Fruit fly (Drosophila melanogaster) whole organism, embryonic: ENCODE measurements around the gene CG12289.
A peak's percentile ranks its signal among the peaks of the same experiment; 100 is the strongest.

Experiments
- Bdp1 ChIP-seq: fragments of 200-800 bp; sonication (Bioruptor generic); optimal IDR thresholded peaks from 3 replicates; lab custom pipeline; 2016; ENCODE audit warnings: missing biosample characterization, missing genetic modification characterization
- CG10267 ChIP-seq: fragments of 200-800 bp; sonication (Bioruptor generic); optimal IDR thresholded peaks from 2 replicates; lab custom pipeline; 2018; ENCODE audit warnings: missing biosample characterization, mild to moderate bottlenecking, missing genetic modification characterization, moderate library complexity
- CG10431 ChIP-seq: fragments of 200-800 bp; sonication (Bioruptor generic); optimal IDR thresholded peaks from 3 replicates; lab custom pipeline; 2018; ENCODE audit warnings: missing biosample characterization, mild to moderate bottlenecking, missing genetic modification characterization
- CG11723 ChIP-seq: fragments of 200-800 bp; sonication (Bioruptor generic); optimal IDR thresholded peaks from 2 replicates; lab custom pipeline; 2017; ENCODE audit warnings: missing biosample characterization, mild to moderate bottlenecking, missing genetic modification characterization
- CG12071 ChIP-seq: fragments of 200-800 bp; sonication (Bioruptor generic); optimal IDR thresholded peaks from 3 replicates; lab custom pipeline; 2018; ENCODE audit warnings: missing biosample characterization, mild to moderate bottlenecking, missing genetic modification characterization
- CG12104 ChIP-seq: fragments of 200-800 bp; sonication (Bioruptor generic); optimal IDR thresholded peaks from 3 replicates; lab custom pipeline; 2016; ENCODE audit warnings: missing biosample characterization, missing genetic modification characterization
- CG16813 ChIP-seq: fragments of 200-800 bp; sonication (Bioruptor generic); IDR thresholded peaks from 3 replicates; pipeline ENCODE4 v1.3.6; 2022; ENCODE audit warnings: missing biosample characterization, missing genetic modification characterization; ENCODE audit not compliant: partially characterized antibody
- CG17568 ChIP-seq: fragments of 200-800 bp; sonication (Bioruptor generic); optimal IDR thresholded peaks from 2 replicates; lab custom pipeline; 2018; ENCODE audit warnings: missing biosample characterization, mild to moderate bottlenecking, missing genetic modification characterization, moderate library complexity
- CG17912 ChIP-seq: fragments of 200-800 bp; sonication (Bioruptor generic); optimal IDR thresholded peaks from 2 replicates; lab custom pipeline; 2018; ENCODE audit warnings: missing biosample characterization, mild to moderate bottlenecking, missing genetic modification characterization
- CG31224 ChIP-seq: fragments of 200-800 bp; sonication (Bioruptor generic); IDR thresholded peaks from 2 replicates; pipeline ENCODE4 v1.3.6; 2022; ENCODE audit warnings: missing biosample characterization, missing genetic modification characterization
- CG4707 ChIP-seq: fragments of 200-800 bp; sonication (Bioruptor generic); optimal IDR thresholded peaks from 2 replicates; lab custom pipeline; 2018; ENCODE audit warnings: missing biosample characterization, mild to moderate bottlenecking, missing genetic modification characterization, moderate library complexity
- CG6654 ChIP-seq: fragments of 200-800 bp; sonication (Bioruptor generic); optimal IDR thresholded peaks from 2 replicates; lab custom pipeline; 2017; ENCODE audit warnings: missing biosample characterization, mild to moderate bottlenecking, missing genetic modification characterization
- CG7271 ChIP-seq: fragments of 200-800 bp; sonication (Bioruptor generic); optimal IDR thresholded peaks from 2 replicates; lab custom pipeline; 2018; ENCODE audit warnings: missing biosample characterization, mild to moderate bottlenecking, missing genetic modification characterization, moderate library complexity
- CG8281 ChIP-seq: fragments of 200-800 bp; sonication (Bioruptor generic); optimal IDR thresholded peaks from 2 replicates; lab custom pipeline; 2018; ENCODE audit warnings: missing biosample characterization, mild to moderate bottlenecking, missing genetic modification characterization, moderate library complexity
- CG9437 ChIP-seq: fragments of 200-800 bp; sonication (Bioruptor generic); optimal IDR thresholded peaks from 2 replicates; lab custom pipeline; 2018; ENCODE audit warnings: missing biosample characterization, mild to moderate bottlenecking, missing genetic modification characterization
- CoRest ChIP-seq: fragments of 200-800 bp; sonication (Bioruptor generic); optimal IDR thresholded peaks from 3 replicates; lab custom pipeline; 2018; ENCODE audit warnings: missing biosample characterization, mild to moderate bottlenecking, missing genetic modification characterization, moderate library complexity
- D19A ChIP-seq: fragments of 200-800 bp; optimal IDR thresholded peaks from 3 replicates; lab custom pipeline; 2019; ENCODE audit warnings: missing biosample characterization, mild to moderate bottlenecking, missing genetic modification characterization, moderate library complexity
- Dll ChIP-seq: fragments of 200-800 bp; sonication (Bioruptor generic); IDR thresholded peaks from 4 replicates; pipeline ENCODE4 v1.3.6; 2022; ENCODE audit warnings: missing biosample characterization, missing genetic modification characterization; ENCODE audit not compliant: partially characterized antibody
- Fer1 ChIP-seq: fragments of 200-800 bp; sonication (Bioruptor generic); optimal IDR thresholded peaks from 2 replicates; lab custom pipeline; 2017; ENCODE audit warnings: missing biosample characterization, mild to moderate bottlenecking, missing genetic modification characterization
- H15 ChIP-seq: fragments of 200-800 bp; sonication (Bioruptor generic); IDR thresholded peaks from 3 replicates; pipeline ENCODE4 v1.3.6; 2022; ENCODE audit warnings: missing biosample characterization, missing genetic modification characterization
- Hey ChIP-seq: fragments of 200-800 bp; sonication (Bioruptor generic); optimal IDR thresholded peaks from 3 replicates; lab custom pipeline; 2018; ENCODE audit warnings: missing biosample characterization, mild to moderate bottlenecking, missing genetic modification characterization
- HmgD ChIP-seq: fragments of 200-800 bp; sonication (Bioruptor generic); optimal IDR thresholded peaks from 3 replicates; lab custom pipeline; 2016; ENCODE audit warnings: missing biosample characterization, missing genetic modification characterization
- HmgZ ChIP-seq: fragments of 200-800 bp; sonication (Bioruptor generic); optimal IDR thresholded peaks from 2 replicates; lab custom pipeline; 2018; ENCODE audit warnings: missing biosample characterization, mild to moderate bottlenecking, missing genetic modification characterization
- Hr3 ChIP-seq: fragments of 200-800 bp; sonication (Bioruptor generic); optimal IDR thresholded peaks from 3 replicates; lab custom pipeline; 2016; ENCODE audit warnings: missing biosample characterization, missing genetic modification characterization
- MBD-R2 ChIP-seq: fragments of 200-800 bp; sonication (Bioruptor generic); IDR thresholded peaks from 2 replicates; pipeline ENCODE4 v1.3.6; 2022; ENCODE audit warnings: missing biosample characterization, missing genetic modification characterization
- MESR4 ChIP-seq: fragments of 200-800 bp; sonication (Bioruptor generic); optimal IDR thresholded peaks from 2 replicates; lab custom pipeline; 2018; ENCODE audit warnings: missing biosample characterization, mild to moderate bottlenecking, missing genetic modification characterization, moderate library complexity
- Rfx ChIP-seq: fragments of 200-800 bp; sonication (Bioruptor generic); IDR thresholded peaks from 2 replicates; pipeline ENCODE4 v1.3.6; 2022; ENCODE audit warnings: missing biosample characterization, missing genetic modification characterization
- Usf ChIP-seq: fragments of 200-800 bp; sonication (Bioruptor generic); optimal IDR thresholded peaks from 2 replicates; lab custom pipeline; 2017; ENCODE audit warnings: missing genotype, missing biosample characterization, missing genetic modification characterization
- ci ChIP-seq: fragments of 200-800 bp; sonication (Bioruptor generic); IDR thresholded peaks from 3 replicates; pipeline ENCODE4 v1.3.6; 2022; ENCODE audit warnings: missing biosample characterization, missing genetic modification characterization
- dati ChIP-seq: fragments of 200-800 bp; sonication (Bioruptor generic); IDR thresholded peaks from 2 replicates; pipeline ENCODE4 v1.3.6; 2022; ENCODE audit warnings: missing biosample characterization, missing genetic modification characterization
- disco-r ChIP-seq: fragments of 200-800 bp; sonication (Bioruptor generic); optimal IDR thresholded peaks from 2 replicates; lab custom pipeline; 2016; ENCODE audit warnings: missing biosample characterization, missing genetic modification characterization
- dmrt11E ChIP-seq: fragments of 200-800 bp; sonication (Bioruptor generic); optimal IDR thresholded peaks from 3 replicates; lab custom pipeline; 2018; ENCODE audit warnings: missing biosample characterization, mild to moderate bottlenecking, missing genetic modification characterization, moderate library complexity
- gce ChIP-seq: fragments of 200-800 bp; sonication (Bioruptor generic); IDR thresholded peaks from 3 replicates; pipeline ENCODE4 v1.3.6; 2022; ENCODE audit warnings: missing biosample characterization, missing genetic modification characterization
- gsb-n ChIP-seq: fragments of 200-800 bp; sonication (Bioruptor generic); optimal IDR thresholded peaks from 3 replicates; lab custom pipeline; 2018; ENCODE audit warnings: missing biosample characterization, mild to moderate bottlenecking, missing genetic modification characterization
- hb ChIP-seq: fragments of 200-800 bp; sonication (Bioruptor generic); IDR thresholded peaks from 3 replicates; pipeline ENCODE4 v1.3.6; 2022; ENCODE audit warnings: missing biosample characterization, missing genetic modification characterization; ENCODE audit not compliant: partially characterized antibody
- hbn ChIP-seq: fragments of 200-800 bp; sonication (Bioruptor generic); IDR thresholded peaks from 2 replicates; pipeline ENCODE4 v1.3.6; 2022; ENCODE audit warnings: missing biosample characterization, missing genetic modification characterization; ENCODE audit not compliant: partially characterized antibody
- jigr1 ChIP-seq: fragments of 200-800 bp; sonication (Bioruptor generic); IDR thresholded peaks from 3 replicates; pipeline ENCODE4 v1.3.6; 2022; ENCODE audit warnings: missing biosample characterization, missing genetic modification characterization
- kah ChIP-seq: fragments of 200-800 bp; sonication (Bioruptor generic); optimal IDR thresholded peaks from 2 replicates; lab custom pipeline; 2018; ENCODE audit warnings: missing biosample characterization, mild to moderate bottlenecking, missing genetic modification characterization
- knrl ChIP-seq: fragments of 200-800 bp; sonication (Bioruptor generic); IDR thresholded peaks from 3 replicates; pipeline ENCODE4 v1.3.6; 2022; ENCODE audit warnings: missing biosample characterization, missing genetic modification characterization; ENCODE audit not compliant: partially characterized antibody
- nerfin-1 ChIP-seq: fragments of 200-800 bp; sonication (Bioruptor generic); optimal IDR thresholded peaks from 3 replicates; lab custom pipeline; 2019; ENCODE audit warnings: missing biosample characterization, mild to moderate bottlenecking, missing genetic modification characterization, moderate library complexity
- nmo ChIP-seq: fragments of 200-800 bp; sonication (Bioruptor generic); optimal IDR thresholded peaks from 2 replicates; lab custom pipeline; 2018; ENCODE audit warnings: missing biosample characterization, mild to moderate bottlenecking, missing genetic modification characterization, moderate library complexity
- odd ChIP-seq: fragments of 200-800 bp; sonication (Bioruptor generic); optimal IDR thresholded peaks from 2 replicates; lab custom pipeline; 2017; ENCODE audit warnings: missing biosample characterization, mild to moderate bottlenecking, missing genetic modification characterization
- pnt ChIP-seq: fragments of 200-800 bp; sonication (Bioruptor generic); optimal IDR thresholded peaks from 3 replicates; lab custom pipeline; 2016; ENCODE audit warnings: missing biosample characterization, missing genetic modification characterization
- prd ChIP-seq, 3 experiments: fragments of >200 bp in 2 of 3; fragments of 200-800 bp in 1 of 3; sonication (Bioruptor generic) in 1 of 3; optimal IDR thresholded peaks in 2 of 3; IDR thresholded peaks in 1 of 3; 2 replicates in 2 of 3; 3 replicates in 1 of 3; pipeline versions ENCODE4 v1.3.6 to Lab custom; 2017 to 2022; ENCODE audit warnings: missing biosample characterization in 1 of 3, missing genetic modification characterization in 1 of 3
- sd ChIP-seq: fragments of 200-800 bp; sonication (Bioruptor generic); optimal IDR thresholded peaks from 3 replicates; lab custom pipeline; 2018; ENCODE audit warnings: missing biosample characterization, mild to moderate bottlenecking, missing genetic modification characterization, moderate library complexity
- sim ChIP-seq: fragments of 200-800 bp; sonication (Bioruptor generic); IDR thresholded peaks from 2 replicates; pipeline ENCODE4 v1.3.6; 2022; ENCODE audit warnings: missing biosample characterization, missing genetic modification characterization
- slbo ChIP-seq: fragments of 200-800 bp; sonication (Bioruptor generic); IDR thresholded peaks from 2 replicates; pipeline ENCODE4 v1.3.6; 2022; ENCODE audit warnings: missing biosample characterization, missing genetic modification characterization
- sna ChIP-seq: fragments of 200-800 bp; sonication (Bioruptor generic); IDR thresholded peaks from 2 replicates; pipeline ENCODE4 v1.3.6; 2022; ENCODE audit warnings: missing biosample characterization, missing genetic modification characterization; ENCODE audit not compliant: partially characterized antibody
- ttk ChIP-seq: fragments of 200-800 bp; sonication (Bioruptor generic); IDR thresholded peaks from 2 replicates; pipeline ENCODE4 v2.1.2; 2022; ENCODE audit warnings: missing biosample characterization, missing genetic modification characterization

The CG12289 gene

DNA sequence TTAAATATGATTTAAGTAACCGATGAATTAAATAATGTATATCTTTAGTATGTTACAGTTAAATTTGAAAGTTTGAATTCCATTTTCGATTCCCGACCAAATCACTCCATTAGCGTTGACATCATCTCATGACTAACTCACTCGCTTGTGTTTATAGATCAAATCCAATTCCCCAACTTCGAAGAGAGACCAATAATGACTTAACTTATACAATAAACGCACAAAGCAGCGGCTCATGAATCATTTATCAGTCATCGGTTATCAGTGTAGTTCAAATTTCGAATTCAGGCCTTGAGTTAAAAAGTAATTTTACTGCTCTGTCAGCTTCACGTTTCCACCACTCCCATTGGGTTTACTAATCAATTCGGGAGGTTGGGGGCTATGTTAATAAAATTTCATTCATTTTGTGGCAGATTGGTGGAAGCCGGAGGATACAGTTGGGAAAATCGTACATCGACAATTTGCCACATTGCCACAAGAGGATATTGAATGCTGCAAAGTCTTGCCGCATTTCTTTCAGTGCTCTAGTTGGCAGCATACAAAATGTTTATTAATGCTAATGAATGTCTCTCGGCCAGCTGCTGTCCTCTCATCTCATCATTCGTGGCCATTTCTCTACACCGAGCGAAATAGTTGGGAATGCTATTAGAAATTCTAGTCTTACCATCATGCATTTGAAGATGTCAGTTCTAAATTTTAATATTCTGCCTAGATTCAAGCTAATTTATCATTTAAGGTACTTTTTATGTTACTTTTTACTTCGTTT lies 49.8 kb downstream of the CG12289 start (continued):
- TF ChIP-seq Hr3 (GFP tag; lab: Kevin White, UChicago), result no peak
- TF ChIP-seq HmgZ (tag; lab: Kevin White, UChicago), result no peak
- TF ChIP-seq CG31224, result 0 out of 2 replicates have a peak, but pooled peaks have one; percentile 4
- TF ChIP-seq sim, result no peak
- TF ChIP-seq CG12104 (GFP tag; lab: Kevin White, UChicago), result no peak
- no peak for TF ChIP-seq slbo
- no peak for TF ChIP-seq sna (GFP tag; lab: Robert Waterston, UW)
- TF ChIP-seq Hey (tag; lab: Kevin White, UChicago), result no peak
- no peak for TF ChIP-seq Dll (GFP tag; lab: Robert Waterston, UW)
- peak; percentile 57; the same call in 2 of the 3 replicates for TF ChIP-seq ci (GFP tag; lab: Robert Waterston, UW)
- no peak for TF ChIP-seq nerfin-1
- TF ChIP-seq MESR4, result no peak
- TF ChIP-seq CoRest (tag; lab: Kevin White, UChicago), result peak; percentile 47
- TF ChIP-seq disco-r, result no peak
- no peak for TF ChIP-seq jigr1 (GFP tag; lab: Robert Waterston, UW)
- no peak for TF ChIP-seq pnt (GFP tag; lab: Kevin White, UChicago)
- no peak for TF ChIP-seq gsb-n (tag; lab: Kevin White, UChicago)
- no peak for TF ChIP-seq CG11723 (GFP tag; lab: Kevin White, UChicago)
- TF ChIP-seq Fer1 (GFP tag; lab: Kevin White, UChicago), result no peak
- TF ChIP-seq Usf, result no peak
- TF ChIP-seq CG12071 (GFP tag; lab: Kevin White, UChicago), result no peak
- TF ChIP-seq CG6654 (GFP tag; lab: Kevin White, UChicago), result no peak
- TF ChIP-seq sd (tag; lab: Kevin White, UChicago), result no peak
- no peak for TF ChIP-seq CG17912 (GFP tag; lab: Kevin White, UChicago)
- TF ChIP-seq CG10431 (GFP tag; lab: Kevin White, UChicago), result no peak
- TF ChIP-seq knrl (GFP tag; lab: Robert Waterston, UW), result no peak
- TF ChIP-seq HmgD (GFP tag; lab: Kevin White, UChicago), result no peak
- no peak for TF ChIP-seq hbn (GFP tag; lab: Robert Waterston, UW)
- TF ChIP-seq dmrt11E (tag; lab: Kevin White, UChicago), result peak; percentile 8
- TF ChIP-seq CG16813 (GFP tag; lab: Robert Waterston, UW), result no peak
- TF ChIP-seq gce (GFP tag; lab: Robert Waterston, UW), result no peak
- no peak for TF ChIP-seq dati (GFP tag; lab: Robert Waterston, UW)
- TF ChIP-seq CG9437, result peak; percentile 16
- no peak for TF ChIP-seq ttk (GFP tag; lab: Robert Waterston, UW)
- no peak for TF ChIP-seq CG17568
- no peak for TF ChIP-seq CG4707 (GFP tag; lab: Kevin White, UChicago)
- TF ChIP-seq H15 (GFP tag; lab: Robert Waterston, UW), result no peak
- TF ChIP-seq CG10267 (tag; lab: Kevin White, UChicago), result peak; percentile 29
- TF ChIP-seq CG8281, result no peak
- TF ChIP-seq prd (optimal IDR thresholded peaks at IDR 0.05; lab: Kevin White, UChicago), result no peak
- TF ChIP-seq prd (GFP tag; IDR thresholded peaks at IDR 0.05; lab: Robert Waterston, UW), result peak; percentile 38; the same call in 1 of the 3 replicates
- no peak for TF ChIP-seq CG7271
- no peak for TF ChIP-seq MBD-R2
- no peak for TF ChIP-seq Bdp1 (GFP tag; lab: Kevin White, UChicago)
- peak; percentile 59 for TF ChIP-seq nmo (GFP tag; lab: Kevin White, UChicago)
- no peak for TF ChIP-seq hb (GFP tag; lab: Robert Waterston, UW)
- peak; percentile 23 for TF ChIP-seq D19A
- TF ChIP-seq kah (GFP tag; lab: Kevin White, UChicago), result no peak
- no peak for TF ChIP-seq Rfx
- no peak for TF ChIP-seq odd (GFP tag; lab: Kevin White, UChicago)
